Worm (Caenorhabditis elegans) whole organism, midembryonic: ENCODE measurements around the gene ZK688.11.

Experiments
- flt-1 ChIP-seq: fragments of 200-800 bp; sonication (Bioruptor generic); IDR thresholded peaks from 2 replicates; pipeline ENCODE4 v1.3.6; 2022; ENCODE audit warnings: missing genetic modification characterization, missing compliant biosample characterization
- klf-2 ChIP-seq: fragments of 200-800 bp; sonication (Bioruptor generic); conservative IDR thresholded peaks from 2 replicates; pipeline ENCODE4 v1.3.6; 2022; ENCODE audit warnings: missing genetic modification reagents, missing genetic modification characterization, missing compliant biosample characterization
- ref-1 ChIP-seq: fragments of 200-800 bp; sonication (Bioruptor generic); conservative IDR thresholded peaks from 2 replicates; pipeline ENCODE4 v1.3.6; 2022; ENCODE audit warnings: missing genetic modification reagents, missing genetic modification characterization, missing compliant biosample characterization
- tab-1 ChIP-seq: fragments of 200-800 bp; sonication (Bioruptor generic); IDR thresholded peaks from 2 replicates; pipeline ENCODE4 v1.3.6; 2022; ENCODE audit warnings: missing genetic modification characterization, missing compliant biosample characterization
- ztf-23 ChIP-seq: fragments of 200-800 bp; sonication (Bioruptor generic); IDR thresholded peaks from 2 replicates; pipeline ENCODE4 v1.3.6; 2022; ENCODE audit warnings: missing genetic modification reagents, missing genetic modification characterization, missing compliant biosample characterization
- ztf-29 ChIP-seq: fragments of 200-800 bp; sonication (Bioruptor generic); IDR thresholded peaks from 2 replicates; pipeline ENCODE4 v1.3.6; 2022; ENCODE audit warnings: missing genetic modification reagents, missing genetic modification characterization, missing compliant biosample characterization

DNA sequence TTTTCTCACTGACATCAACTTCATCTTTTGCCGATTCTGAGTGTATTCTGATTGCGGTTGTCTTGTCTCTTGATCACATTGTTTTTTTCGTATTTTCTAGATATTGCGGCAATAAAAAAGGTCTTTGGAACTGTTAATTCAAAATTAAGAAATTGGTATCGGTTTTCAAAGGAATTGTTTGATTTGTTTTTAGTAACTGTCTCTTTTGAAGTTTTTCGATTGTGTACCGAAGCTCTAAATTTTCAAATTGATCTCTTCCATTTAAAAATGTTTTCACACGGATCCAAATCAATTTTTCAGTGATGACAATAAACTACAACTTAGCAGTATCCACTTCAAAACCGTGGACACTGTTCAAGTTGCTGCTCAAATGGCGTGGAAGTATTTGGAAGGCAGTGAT, 16.0 kb upstream of the ZK688.11 start, which contains the start of gene best-24:
- TF ChIP-seq ztf-29, result no peak
- TF ChIP-seq flt-1 (GFP tag; lab: Robert Waterston, UW), result no peak
- no peak for TF ChIP-seq ztf-23 (GFP tag; lab: Robert Waterston, UW)
- TF ChIP-seq klf-2 (GFP tag; lab: Robert Waterston, UW), result no peak
- TF ChIP-seq tab-1 (GFP tag; lab: Robert Waterston, UW), result no peak
- no peak for TF ChIP-seq ref-1 (GFP tag; lab: Robert Waterston, UW)
